Fruit fly (Drosophila melanogaster): ENCODE results near the gene Prps.

DNA sequence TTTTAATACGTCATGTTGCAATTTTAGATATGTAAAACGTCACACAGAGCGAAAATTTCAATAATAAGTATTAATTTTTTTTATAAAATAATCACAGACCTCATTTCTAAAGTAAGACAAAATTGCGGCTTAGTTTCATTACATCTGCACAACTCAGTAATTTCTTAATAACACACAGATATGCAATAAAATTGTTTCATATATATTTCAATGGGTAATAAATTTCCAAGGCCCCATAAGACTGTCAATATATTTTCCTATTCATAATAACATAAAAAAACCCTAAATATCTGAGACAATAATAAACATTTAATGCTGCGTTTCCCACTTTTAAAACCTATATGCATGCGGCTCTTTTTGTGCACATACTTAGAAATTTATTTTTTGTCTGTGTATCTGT is 853 bp downstream of the Prps start:
- no peak for TF ChIP-seq jumu (GFP tag; optimal IDR thresholded peaks at IDR 0.05)
- no peak for TF ChIP-seq Antp (GFP tag; optimal IDR thresholded peaks at IDR 0.05)
- TF ChIP-seq CG16863 (GFP tag; optimal IDR thresholded peaks at IDR 0.05) = no peak
- no peak for TF ChIP-seq grn (GFP tag; optimal IDR thresholded peaks at IDR 0.05)
- TF ChIP-seq CG7987 (GFP tag; optimal IDR thresholded peaks at IDR 0.05) = no peak
- no peak for TF ChIP-seq inv (GFP tag; IDR thresholded peaks at IDR 0.05; ENCODE audit: partially characterized antibody)
- no peak for TF ChIP-seq CG17328 (GFP tag; IDR thresholded peaks at IDR 0.05)
- no peak for TF ChIP-seq CG8478 (optimal IDR thresholded peaks at IDR 0.05)
- no peak for TF ChIP-seq CrebB (tag; optimal IDR thresholded peaks at IDR 0.05)
- TF ChIP-seq Asciz (GFP tag; optimal IDR thresholded peaks at IDR 0.05) = peak; percentile 46
- no peak for TF ChIP-seq chif (GFP tag; optimal IDR thresholded peaks at IDR 0.05)

Data from whole organism, embryonic.